Fruit fly (Drosophila melanogaster) whole organism, embryonic: ENCODE data around the gene CG9673.

Source experiments
- ATbp ChIP-seq: fragments of 200-800 bp; sonication (Bioruptor generic); optimal IDR thresholded peaks from 2 replicates; lab custom pipeline; 2017; ENCODE audit warnings: missing biosample characterization, mild to moderate bottlenecking, missing genetic modification characterization, missing genetic modification reagents
- Antp ChIP-seq: fragments of 200-800 bp; sonication (Bioruptor generic); optimal IDR thresholded peaks from 3 replicates; lab custom pipeline; 2016; ENCODE audit warnings: missing biosample characterization, missing genetic modification characterization
- CG10654 ChIP-seq: fragments of 200-800 bp; sonication (Bioruptor generic); optimal IDR thresholded peaks from 2 replicates; lab custom pipeline; 2016; ENCODE audit warnings: missing biosample characterization, missing genetic modification characterization
- CG10959 ChIP-seq: fragments of 200-800 bp; sonication (Bioruptor generic); IDR thresholded peaks from 2 replicates; pipeline ENCODE4 v1.3.6; 2022; ENCODE audit warnings: missing biosample characterization, missing genetic modification characterization
- CG11247 ChIP-seq: fragments of 200-800 bp; sonication (Bioruptor generic); IDR thresholded peaks from 2 replicates; pipeline ENCODE4 v1.3.6; 2022; ENCODE audit warnings: missing biosample characterization, missing genetic modification characterization
- CG11695 ChIP-seq: fragments of 200-800 bp; sonication (Bioruptor generic); IDR thresholded peaks from 3 replicates; pipeline ENCODE4 v1.3.6; 2022; ENCODE audit warnings: missing biosample characterization, missing genetic modification characterization
- CG12071 ChIP-seq: fragments of 200-800 bp; sonication (Bioruptor generic); optimal IDR thresholded peaks from 3 replicates; lab custom pipeline; 2018; ENCODE audit warnings: missing biosample characterization, mild to moderate bottlenecking, missing genetic modification characterization
- CG12744 ChIP-seq: fragments of 200-800 bp; sonication (Bioruptor generic); optimal IDR thresholded peaks from 2 replicates; lab custom pipeline; 2016; ENCODE audit warnings: missing biosample characterization, missing genetic modification characterization
- CG13296 ChIP-seq: fragments of 200-800 bp; sonication (Bioruptor generic); optimal IDR thresholded peaks from 3 replicates; lab custom pipeline; 2018; ENCODE audit warnings: missing biosample characterization, mild to moderate bottlenecking, missing genetic modification characterization
- CG13894 ChIP-seq: fragments of 200-800 bp; sonication (Bioruptor generic); optimal IDR thresholded peaks from 3 replicates; lab custom pipeline; 2018; ENCODE audit warnings: missing biosample characterization, mild to moderate bottlenecking, missing genetic modification characterization, moderate library complexity
- CG14014 ChIP-seq: fragments of 200-800 bp; sonication (Bioruptor generic); IDR thresholded peaks from 2 replicates; pipeline ENCODE4 v1.3.6; 2022; ENCODE audit warnings: missing biosample characterization, missing genetic modification characterization
- CG14965 ChIP-seq: fragments of 200-800 bp; sonication (Bioruptor generic); optimal IDR thresholded peaks from 2 replicates; lab custom pipeline; 2016; ENCODE audit warnings: missing biosample characterization, missing genetic modification characterization, borderline replicate concordance
- CG15479 ChIP-seq: fragments of 200-800 bp; sonication (Bioruptor generic); optimal IDR thresholded peaks from 3 replicates; lab custom pipeline; 2019; ENCODE audit warnings: missing biosample characterization, mild to moderate bottlenecking, missing genetic modification characterization, moderate library complexity
- CG17361 ChIP-seq: fragments of 200-800 bp; sonication (Bioruptor generic); IDR thresholded peaks from 3 replicates; pipeline ENCODE4 v1.3.6; 2022; ENCODE audit warnings: missing biosample characterization, missing genetic modification characterization
- CG17385 ChIP-seq: fragments of 200-800 bp; sonication (Bioruptor generic); optimal IDR thresholded peaks from 3 replicates; lab custom pipeline; 2018; ENCODE audit warnings: missing biosample characterization, mild to moderate bottlenecking, missing genetic modification characterization
- CG2202 ChIP-seq: fragments of 200-800 bp; sonication (Bioruptor generic); optimal IDR thresholded peaks from 2 replicates; lab custom pipeline; 2018; ENCODE audit warnings: missing biosample characterization, mild to moderate bottlenecking, missing genetic modification characterization
- CG2678 ChIP-seq: fragments of 200-800 bp; sonication (Bioruptor generic); optimal IDR thresholded peaks from 3 replicates; lab custom pipeline; 2019; ENCODE audit warnings: missing biosample characterization, mild to moderate bottlenecking, missing genetic modification characterization, moderate library complexity
- CG30431 ChIP-seq: fragments of 200-800 bp; sonication (Bioruptor generic); optimal IDR thresholded peaks from 2 replicates; lab custom pipeline; 2017; ENCODE audit warnings: missing biosample characterization, missing genetic modification characterization
- CG4424 ChIP-seq: fragments of 200-800 bp; sonication (Bioruptor generic); optimal IDR thresholded peaks from 3 replicates; lab custom pipeline; 2016; ENCODE audit warnings: missing biosample characterization, missing genetic modification characterization
- CG4854 ChIP-seq: fragments of 200-800 bp; sonication (Bioruptor generic); optimal IDR thresholded peaks from 2 replicates; lab custom pipeline; 2016; ENCODE audit warnings: missing biosample characterization, missing genetic modification characterization, inconsistent platforms
- CG6272 ChIP-seq: fragments of 200-800 bp; sonication (Bioruptor generic); IDR thresholded peaks from 2 replicates; pipeline ENCODE4 v1.3.6; 2022; ENCODE audit warnings: missing biosample characterization, missing genetic modification characterization
- CG6854 ChIP-seq: fragments of 200-800 bp; sonication (Bioruptor generic); optimal IDR thresholded peaks from 3 replicates; lab custom pipeline; 2017; ENCODE audit warnings: missing biosample characterization, mild to moderate bottlenecking, missing genetic modification characterization
- CG8388 ChIP-seq: fragments of 200-800 bp; sonication (Bioruptor generic); optimal IDR thresholded peaks from 2 replicates; lab custom pipeline; 2019; ENCODE audit warnings: missing biosample characterization, mild to moderate bottlenecking, missing genetic modification characterization, moderate library complexity
- CG9437 ChIP-seq: fragments of 200-800 bp; sonication (Bioruptor generic); optimal IDR thresholded peaks from 2 replicates; lab custom pipeline; 2018; ENCODE audit warnings: missing biosample characterization, mild to moderate bottlenecking, missing genetic modification characterization
- Dfd ChIP-seq, 2 experiments: fragments of >200 bp; optimal IDR thresholded peaks; 2 replicates each; lab custom pipeline; 2017; ENCODE audit warnings: missing biosample characterization in 2 of 2, missing genetic modification characterization in 2 of 2
- Dp ChIP-seq: fragments of 200-800 bp; sonication (Bioruptor generic); optimal IDR thresholded peaks from 2 replicates; lab custom pipeline; 2018; ENCODE audit warnings: missing biosample characterization, mild to moderate bottlenecking, missing genetic modification characterization, moderate library complexity
- ERR ChIP-seq: fragments of 200-800 bp; sonication (Bioruptor generic); optimal IDR thresholded peaks from 2 replicates; lab custom pipeline; 2016; ENCODE audit warnings: missing biosample characterization, missing genetic modification characterization
- Hr78 ChIP-seq, 2 experiments: fragments of 200-800 bp in 1 of 2; fragments of >200 bp in 1 of 2; sonication (Bioruptor generic) in 1 of 2; optimal IDR thresholded peaks; 2 replicates each; lab custom pipeline; 2017 to 2019; ENCODE audit warnings: missing biosample characterization in 2 of 2, missing genetic modification characterization in 2 of 2, mild to moderate bottlenecking in 1 of 2, moderate library complexity in 1 of 2
- Poxn ChIP-seq: fragments of 200-800 bp; sonication (Bioruptor generic); IDR thresholded peaks from 2 replicates; pipeline ENCODE4 v1.3.6; 2022; ENCODE audit warnings: missing biosample characterization, missing genetic modification characterization
- Sin3A ChIP-seq: fragments of >200 bp; optimal IDR thresholded peaks from 2 replicates; lab custom pipeline; 2018
- Usf ChIP-seq: fragments of 200-800 bp; sonication (Bioruptor generic); optimal IDR thresholded peaks from 2 replicates; lab custom pipeline; 2017; ENCODE audit warnings: missing genotype, missing biosample characterization, missing genetic modification characterization
- al ChIP-seq: fragments of 200-800 bp; sonication (Bioruptor generic); IDR thresholded peaks from 2 replicates; pipeline ENCODE4 v1.3.6; 2022; ENCODE audit warnings: missing biosample characterization, missing genetic modification characterization
- caup ChIP-seq: fragments of 200-800 bp; sonication (Bioruptor generic); optimal IDR thresholded peaks from 3 replicates; lab custom pipeline; 2017; ENCODE audit warnings: missing biosample characterization, mild to moderate bottlenecking, missing genetic modification characterization, moderate library complexity; ENCODE audit not compliant: severe bottlenecking
- chif ChIP-seq, 2 experiments: fragments of 200-800 bp; sonication (Bioruptor generic); optimal IDR thresholded peaks; 3 replicates each; lab custom pipeline; 2016; ENCODE audit warnings: missing biosample characterization in 2 of 2, missing genetic modification characterization in 2 of 2
- chn ChIP-seq: fragments of 200-800 bp; sonication (Bioruptor generic); optimal IDR thresholded peaks from 2 replicates; lab custom pipeline; 2016; ENCODE audit warnings: missing biosample characterization, missing genetic modification characterization
- corto ChIP-seq: fragments of 200-800 bp; sonication (Bioruptor generic); optimal IDR thresholded peaks from 2 replicates; lab custom pipeline; 2016; ENCODE audit warnings: missing biosample characterization, mild to moderate bottlenecking, missing genetic modification characterization, moderate library complexity
- dysf ChIP-seq: fragments of 200-800 bp; sonication (Bioruptor generic); IDR thresholded peaks from 3 replicates; pipeline ENCODE4 v1.3.6; 2022; ENCODE audit warnings: missing biosample characterization, missing genetic modification characterization
- ems ChIP-seq: fragments of 200-800 bp; sonication (Bioruptor generic); optimal IDR thresholded peaks from 3 replicates; lab custom pipeline; 2016; ENCODE audit warnings: missing biosample characterization, missing genetic modification characterization
- kah ChIP-seq: fragments of 200-800 bp; sonication (Bioruptor generic); optimal IDR thresholded peaks from 2 replicates; lab custom pipeline; 2018; ENCODE audit warnings: missing biosample characterization, mild to moderate bottlenecking, missing genetic modification characterization
- knrl ChIP-seq: fragments of 200-800 bp; sonication (Bioruptor generic); IDR thresholded peaks from 3 replicates; pipeline ENCODE4 v1.3.6; 2022; ENCODE audit warnings: missing biosample characterization, missing genetic modification characterization; ENCODE audit not compliant: partially characterized antibody
- lmd ChIP-seq: fragments of 200-800 bp; sonication (Bioruptor generic); IDR thresholded peaks from 2 replicates; pipeline ENCODE4 v1.3.6; 2022; ENCODE audit warnings: missing biosample characterization, missing genetic modification characterization
- luna ChIP-seq: fragments of 200-800 bp; sonication (Bioruptor generic); optimal IDR thresholded peaks from 2 replicates; lab custom pipeline; 2016; ENCODE audit warnings: missing biosample characterization, missing genetic modification characterization
- nau ChIP-seq: fragments of 200-800 bp; sonication (Bioruptor generic); optimal IDR thresholded peaks from 3 replicates; lab custom pipeline; 2017; ENCODE audit warnings: missing biosample characterization, mild to moderate bottlenecking, missing genetic modification characterization, missing genetic modification reagents
- pzg ChIP-seq: fragments of 200-800 bp; sonication (Bioruptor generic); optimal IDR thresholded peaks from 3 replicates; lab custom pipeline; 2018; ENCODE audit warnings: missing biosample characterization, mild to moderate bottlenecking, missing genetic modification characterization, moderate library complexity
- seq ChIP-seq: fragments of 200-800 bp; sonication (Bioruptor generic); IDR thresholded peaks from 2 replicates; pipeline ENCODE4 v1.3.6; 2022; ENCODE audit warnings: missing biosample characterization, missing genetic modification characterization
- shn ChIP-seq: fragments of 200-800 bp; sonication (Bioruptor generic); optimal IDR thresholded peaks from 3 replicates; lab custom pipeline; 2016; ENCODE audit warnings: missing biosample characterization, missing genetic modification characterization
- sqz ChIP-seq: fragments of 200-800 bp; sonication (Bioruptor generic); optimal IDR thresholded peaks from 3 replicates; lab custom pipeline; 2018; ENCODE audit warnings: missing biosample characterization, mild to moderate bottlenecking, missing genetic modification characterization
- stc ChIP-seq: fragments of 200-800 bp; sonication (Bioruptor generic); IDR thresholded peaks from 2 replicates; pipeline ENCODE4 v1.3.6; 2022; ENCODE audit warnings: missing biosample characterization, missing genetic modification characterization
- tll ChIP-seq, 2 experiments: fragments of 200-800 bp in 1 of 2; fragments of >200 bp in 1 of 2; sonication (Bioruptor generic) in 1 of 2; optimal IDR thresholded peaks; 2 replicates each; lab custom pipeline; 2017 to 2019; ENCODE audit warnings: missing biosample characterization in 2 of 2, missing genetic modification characterization in 2 of 2, mild to moderate bottlenecking in 1 of 2, moderate library complexity in 1 of 2
- trem ChIP-seq: fragments of 200-800 bp; optimal IDR thresholded peaks from 3 replicates; lab custom pipeline; 2019; ENCODE audit warnings: missing biosample characterization, mild to moderate bottlenecking, missing genetic modification characterization, moderate library complexity
- wdn ChIP-seq: fragments of 200-800 bp; sonication (Bioruptor generic); IDR thresholded peaks from 2 replicates; pipeline ENCODE4 v1.3.6; 2022; ENCODE audit warnings: missing biosample characterization, missing genetic modification characterization
- zfh1 ChIP-seq: fragments of 200-800 bp; sonication (Bioruptor generic); IDR thresholded peaks from 3 replicates; pipeline ENCODE4 v1.3.6; 2022; ENCODE audit warnings: missing biosample characterization, missing genetic modification characterization

Gene CG9673

DNA sequence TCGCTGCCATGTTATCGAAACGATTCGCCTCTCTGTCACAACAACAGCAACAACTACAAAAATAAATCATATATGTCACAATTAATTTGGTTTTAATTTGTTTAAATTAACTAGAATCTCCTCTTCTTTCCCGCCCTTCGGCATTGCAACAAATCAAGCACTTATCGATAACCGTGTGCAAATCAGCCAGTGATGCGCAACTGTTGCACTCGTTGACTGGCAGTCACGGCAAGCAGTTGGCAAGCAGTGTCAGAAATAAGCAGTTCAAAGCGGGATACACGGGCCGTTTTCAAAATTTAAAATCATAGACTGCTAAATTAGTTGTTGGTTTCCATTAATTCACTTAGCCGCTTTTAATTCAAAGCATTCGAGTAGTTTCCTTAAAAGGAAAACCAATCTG is 19.9 kb downstream of the CG9673 start, which contains the start of gene Axs (continued):
- peak; percentile 59 for TF ChIP-seq pzg (GFP tag; lab: Kevin White, UChicago)
- peak in 1 of 2 experiments; percentile 37 for TF ChIP-seq tll (GFP tag; optimal IDR thresholded peaks at IDR 0.05; lab: Kevin White, UChicago)
- peak; percentile 41 for TF ChIP-seq shn
- no peak for TF ChIP-seq sqz (GFP tag; lab: Kevin White, UChicago)
- peak; percentile 94 for TF ChIP-seq CG15479 (GFP tag; lab: Kevin White, UChicago)
- no peak for TF ChIP-seq dysf (GFP tag; lab: Robert Waterston, UW)
- TF ChIP-seq kah (GFP tag; lab: Kevin White, UChicago) = no peak
- no peak for TF ChIP-seq CG2678
- no peak for TF ChIP-seq CG6854 (GFP tag; lab: Kevin White, UChicago)
- TF ChIP-seq knrl (GFP tag; lab: Robert Waterston, UW) = peak; percentile 80
- TF ChIP-seq CG13296 (GFP tag; lab: Kevin White, UChicago) = no peak
- no peak for TF ChIP-seq CG11247 (GFP tag; lab: Robert Waterston, UW)
- no peak for TF ChIP-seq ATbp (GFP tag; lab: Kevin White, UChicago)
- TF ChIP-seq CG14965 (GFP tag; lab: Kevin White, UChicago) = no peak
- no peak for TF ChIP-seq Usf (GFP tag; lab: Kevin White, UChicago)
- TF ChIP-seq CG30431 = no peak
- 0 out of 3 replicates have a peak, but pooled peaks have one; percentile 7 for TF ChIP-seq zfh1 (GFP tag; lab: Robert Waterston, UW)
- no peak for TF ChIP-seq stc (GFP tag; lab: Robert Waterston, UW)
- TF ChIP-seq CG17385 (GFP tag; lab: Kevin White, UChicago) = peak; percentile 78
- TF ChIP-seq CG17361 (GFP tag; lab: Robert Waterston, UW) = no peak
- no peak for TF ChIP-seq luna
- TF ChIP-seq CG4854 (GFP tag; lab: Kevin White, UChicago) = no peak
- TF ChIP-seq al = no peak
- TF ChIP-seq Sin3A (lab: Kevin White, UChicago) = peak; percentile 48
- TF ChIP-seq seq = no peak
- peak; percentile 3 to 10 for TF ChIP-seq chif (GFP tag; optimal IDR thresholded peaks at IDR 0.05; lab: Kevin White, UChicago)
- no peak for TF ChIP-seq CG13894 (tag; lab: Kevin White, UChicago)
- no peak for TF ChIP-seq CG8388
- TF ChIP-seq CG14014 (GFP tag; lab: Robert Waterston, UW) = no peak
- TF ChIP-seq CG11695 (GFP tag; lab: Robert Waterston, UW) = no peak
- TF ChIP-seq trem (tag; lab: Kevin White, UChicago) = peak; percentile 61
- TF ChIP-seq wdn (GFP tag; lab: Robert Waterston, UW) = no peak
- TF ChIP-seq nau (GFP tag; lab: Kevin White, UChicago) = no peak
- peak; percentile 45 for TF ChIP-seq ERR
- no peak for TF ChIP-seq CG6272
- no peak for TF ChIP-seq corto (GFP tag; lab: Kevin White, UChicago)
- TF ChIP-seq CG10959 (GFP tag; lab: Robert Waterston, UW) = no peak
- TF ChIP-seq chn (GFP tag; lab: Kevin White, UChicago) = peak; percentile 24
- peak; percentile 98 for TF ChIP-seq Dp (GFP tag; lab: Kevin White, UChicago)
- no peak for TF ChIP-seq CG10654 (GFP tag; lab: Kevin White, UChicago)
- TF ChIP-seq CG12744 (GFP tag; lab: Kevin White, UChicago) = no peak
- TF ChIP-seq CG12071 (GFP tag; lab: Kevin White, UChicago) = no peak
- TF ChIP-seq CG4424 (GFP tag; lab: Kevin White, UChicago) = no peak
- TF ChIP-seq Poxn (GFP tag; lab: Robert Waterston, UW) = no peak
- no peak for TF ChIP-seq CG9437
- no peak for TF ChIP-seq ems
- TF ChIP-seq Antp = peak; percentile 45
- TF ChIP-seq caup (GFP tag; lab: Kevin White, UChicago) = no peak
- peak in 1 of 2 experiments; percentile 31 for TF ChIP-seq Dfd (GFP tag; optimal IDR thresholded peaks at IDR 0.05; lab: Kevin White, UChicago)
- no peak for TF ChIP-seq CG2202
- TF ChIP-seq lmd (GFP tag; lab: Robert Waterston, UW) = no peak
- TF ChIP-seq Hr78 (GFP tag; optimal IDR thresholded peaks at IDR 0.05; lab: Kevin White, UChicago) = no peak
